Worm (Caenorhabditis elegans) whole organism, late embryonic: ENCODE results near the gene C45G9.8.
A peak's percentile ranks its signal among the peaks of the same experiment; 100 is the strongest.

Source experiments
- C08G9.2 ChIP-seq: sonication (generic microtip); optimal IDR thresholded peaks from 2 replicates; lab custom pipeline; 2016; ENCODE audit warnings: mild to moderate bottlenecking, missing genetic modification characterization, moderate library complexity, missing compliant biosample characterization
- K09A11.1 ChIP-seq: sonication (generic microtip); optimal IDR thresholded peaks from 2 replicates; lab custom pipeline; 2017; ENCODE audit warnings: antibody characterized with exemption, mild to moderate bottlenecking, missing genetic modification characterization, missing compliant biosample characterization; ENCODE audit not compliant: insufficient read depth
- T23F11.4 ChIP-seq: fragments of 200-800 bp; sonication (Bioruptor generic); optimal IDR thresholded peaks from 2 replicates; lab custom pipeline; 2018; ENCODE audit warnings: mild to moderate bottlenecking, missing genetic modification characterization, missing compliant biosample characterization
- Y22D7AL.16 ChIP-seq: sonication (generic microtip); optimal IDR thresholded peaks from 2 replicates; lab custom pipeline; 2016; ENCODE audit warnings: missing genetic modification characterization, missing compliant biosample characterization
- ahr-1 ChIP-seq: sonication (generic microtip); optimal IDR thresholded peaks from 2 replicates; lab custom pipeline; 2016; ENCODE audit warnings: missing genetic modification characterization, missing compliant biosample characterization
- ceh-14 ChIP-seq: sonication (generic microtip); optimal IDR thresholded peaks from 2 replicates; lab custom pipeline; 2016; ENCODE audit warnings: missing genotype, missing genetic modification characterization, missing compliant biosample characterization
- ceh-19 ChIP-seq: fragments of 200-800 bp; sonication (Bioruptor generic); optimal IDR thresholded peaks from 2 replicates; lab custom pipeline; 2018; ENCODE audit warnings: mild to moderate bottlenecking, missing genetic modification characterization, missing compliant biosample characterization
- ceh-2 ChIP-seq: sonication (generic microtip); optimal IDR thresholded peaks from 2 replicates; lab custom pipeline; 2016; ENCODE audit warnings: missing genotype, missing genetic modification characterization, missing compliant biosample characterization
- ceh-24 ChIP-seq: sonication (generic microtip); optimal IDR thresholded peaks from 2 replicates; lab custom pipeline; 2016; ENCODE audit warnings: mild to moderate bottlenecking, missing genetic modification characterization, missing compliant biosample characterization
- ceh-31 ChIP-seq: sonication (generic microtip); optimal IDR thresholded peaks from 2 replicates; lab custom pipeline; 2016; ENCODE audit warnings: missing genetic modification characterization, missing compliant biosample characterization
- ceh-34 ChIP-seq: sonication (generic microtip); optimal IDR thresholded peaks from 2 replicates; lab custom pipeline; 2016; ENCODE audit warnings: mild to moderate bottlenecking, missing genetic modification characterization, missing compliant biosample characterization
- ceh-45 ChIP-seq: fragments of 200-800 bp; sonication (Bioruptor generic); IDR thresholded peaks from 2 replicates; pipeline ENCODE4 v1.3.6; 2022; ENCODE audit warnings: missing genetic modification reagents, missing genetic modification characterization, missing compliant biosample characterization
- dve-1 ChIP-seq: sonication (generic microtip); optimal IDR thresholded peaks from 2 replicates; lab custom pipeline; 2017; ENCODE audit warnings: antibody characterized with exemption, mild to moderate bottlenecking, missing genetic modification characterization, missing compliant biosample characterization
- elt-2 ChIP-seq: sonication (generic microtip); optimal IDR thresholded peaks from 2 replicates; lab custom pipeline; 2016; ENCODE audit warnings: missing genetic modification reagents, missing genetic modification characterization, missing compliant biosample characterization
- elt-4 ChIP-seq: sonication (generic microtip); optimal IDR thresholded peaks from 2 replicates; lab custom pipeline; 2016; ENCODE audit warnings: missing genetic modification characterization, missing compliant biosample characterization
- ets-4 ChIP-seq: sonication (generic microtip); optimal IDR thresholded peaks from 2 replicates; lab custom pipeline; 2016; ENCODE audit warnings: missing genetic modification characterization, missing compliant biosample characterization
- fax-1 ChIP-seq: sonication (generic microtip); optimal IDR thresholded peaks from 2 replicates; lab custom pipeline; 2016; ENCODE audit warnings: missing genotype, missing genetic modification characterization, missing compliant biosample characterization
- fkh-6 ChIP-seq: sonication (generic microtip); optimal IDR thresholded peaks from 2 replicates; lab custom pipeline; 2016; ENCODE audit warnings: missing genetic modification characterization, missing compliant biosample characterization
- gmeb-2 ChIP-seq: sonication (generic microtip); optimal IDR thresholded peaks from 2 replicates; lab custom pipeline; 2016; ENCODE audit warnings: missing genetic modification characterization, inconsistent platforms, missing compliant biosample characterization
- hlh-13 ChIP-seq: fragments of 200-800 bp; sonication (Bioruptor generic); optimal IDR thresholded peaks from 2 replicates; lab custom pipeline; 2018; ENCODE audit warnings: mild to moderate bottlenecking, missing genetic modification characterization, missing compliant biosample characterization
- hlh-30 ChIP-seq: sonication (generic microtip); optimal IDR thresholded peaks from 2 replicates; lab custom pipeline; 2017; ENCODE audit warnings: antibody characterized with exemption, missing genetic modification characterization, missing compliant biosample characterization; ENCODE audit not compliant: insufficient read depth
- hlh-8 ChIP-seq: sonication (generic microtip); optimal IDR thresholded peaks from 2 replicates; lab custom pipeline; 2016; ENCODE audit warnings: missing genotype, missing genetic modification characterization, missing compliant biosample characterization
- lim-6 ChIP-seq: sonication (generic microtip); optimal IDR thresholded peaks from 2 replicates; lab custom pipeline; 2016; ENCODE audit warnings: missing genetic modification characterization, missing compliant biosample characterization
- madf-2 ChIP-seq: sonication (generic microtip); optimal IDR thresholded peaks from 2 replicates; lab custom pipeline; 2017; ENCODE audit warnings: missing genetic modification characterization, missing compliant biosample characterization
- mec-3 ChIP-seq: sonication (generic microtip); optimal IDR thresholded peaks from 2 replicates; lab custom pipeline; 2016; ENCODE audit warnings: borderline replicate concordance, missing genetic modification characterization, missing compliant biosample characterization
- nfya-1 ChIP-seq: sonication (generic microtip); optimal IDR thresholded peaks from 2 replicates; lab custom pipeline; 2017; ENCODE audit warnings: missing genetic modification characterization, mild to moderate bottlenecking, missing compliant biosample characterization, antibody characterized with exemption, moderate library complexity
- nhr-11 ChIP-seq: fragments of 150-350 bp; optimal IDR thresholded peaks from 2 replicates; lab custom pipeline; 2014; ENCODE audit warnings: missing biosample characterization, missing genetic modification characterization
- nhr-232 ChIP-seq: sonication (generic microtip); optimal IDR thresholded peaks from 2 replicates; lab custom pipeline; 2016; ENCODE audit warnings: missing genetic modification characterization, missing compliant biosample characterization
- npax-4 ChIP-seq: sonication (generic microtip); optimal IDR thresholded peaks from 2 replicates; lab custom pipeline; 2016; ENCODE audit warnings: missing genetic modification characterization, missing compliant biosample characterization
- odd-2 ChIP-seq: sonication (generic microtip); optimal IDR thresholded peaks from 2 replicates; lab custom pipeline; 2017; ENCODE audit warnings: antibody characterized with exemption, mild to moderate bottlenecking, missing genetic modification characterization, missing compliant biosample characterization
- pag-3 ChIP-seq: sonication (generic microtip); optimal IDR thresholded peaks from 2 replicates; lab custom pipeline; 2016; ENCODE audit warnings: missing compliant biosample characterization, missing genetic modification characterization, borderline replicate concordance
- pax-1 ChIP-seq: fragments of 150-350 bp; optimal IDR thresholded peaks from 2 replicates; lab custom pipeline; 2014; ENCODE audit warnings: missing biosample characterization, missing genetic modification characterization
- pha-2 ChIP-seq: sonication (generic microtip); optimal IDR thresholded peaks from 2 replicates; lab custom pipeline; 2017; ENCODE audit warnings: mild to moderate bottlenecking, missing genetic modification characterization, missing compliant biosample characterization
- pha-4 ChIP-seq: fragments of 150-350 bp; optimal IDR thresholded peaks from 2 replicates; lab custom pipeline; 2018; ENCODE audit warnings: missing biosample characterization, missing genetic modification reagents, missing genetic modification characterization
- sdc-2 ChIP-seq: sonication (generic microtip); optimal IDR thresholded peaks from 2 replicates; lab custom pipeline; 2016; ENCODE audit warnings: missing genotype, missing genetic modification characterization, missing compliant biosample characterization
- sox-2 ChIP-seq: fragments of 200-800 bp; sonication (Bioruptor generic); IDR thresholded peaks from 2 replicates; pipeline ENCODE4 v1.3.6; 2022; ENCODE audit warnings: missing genetic modification reagents, missing genetic modification characterization, missing compliant biosample characterization
- tbx-7 ChIP-seq: sonication (generic microtip); optimal IDR thresholded peaks from 2 replicates; lab custom pipeline; 2016; ENCODE audit warnings: missing genotype, missing genetic modification characterization, missing compliant biosample characterization
- ttx-3 ChIP-seq: sonication (generic microtip); optimal IDR thresholded peaks from 2 replicates; lab custom pipeline; 2016; ENCODE audit warnings: missing genetic modification reagents, missing genetic modification characterization, missing compliant biosample characterization
- unc-3 ChIP-seq, 2 experiments: fragments of 200-800 bp in 1 of 2; sonication (Bioruptor generic) in 1 of 2; sonication (generic microtip) in 1 of 2; conservative IDR thresholded peaks in 1 of 2; optimal IDR thresholded peaks in 1 of 2; 2 replicates each; pipeline versions ENCODE4 v1.3.6 to Lab custom; 2016 to 2022; ENCODE audit warnings: missing compliant biosample characterization in 2 of 2, missing genetic modification characterization in 2 of 2, missing genetic modification reagents in 1 of 2
- unc-42 ChIP-seq: sonication (generic microtip); optimal IDR thresholded peaks from 2 replicates; lab custom pipeline; 2016; ENCODE audit warnings: missing genotype, missing genetic modification characterization, missing compliant biosample characterization
- unc-55 ChIP-seq: sonication (generic microtip); optimal IDR thresholded peaks from 2 replicates; lab custom pipeline; 2017; ENCODE audit warnings: missing biosample characterization, missing genetic modification reagents, missing genetic modification characterization
- unc-86 ChIP-seq: sonication (generic microtip); optimal IDR thresholded peaks from 2 replicates; lab custom pipeline; 2016; ENCODE audit warnings: missing genetic modification characterization, missing compliant biosample characterization
- zip-5 ChIP-seq: sonication (generic microtip); optimal IDR thresholded peaks from 2 replicates; lab custom pipeline; 2016; ENCODE audit warnings: missing genetic modification characterization, missing compliant biosample characterization
- ztf-16 ChIP-seq: sonication (generic microtip); optimal IDR thresholded peaks from 2 replicates; lab custom pipeline; 2017; ENCODE audit warnings: missing genetic modification characterization, missing compliant biosample characterization

The C45G9.8 gene

ce11 chrIII:5022964-5023363 is 30.5 kb downstream of the C45G9.8 start, which contains the start of gene R144.13:
TSS of gene R144.13 (plus strand) at chrIII:5023264.
- TF ChIP-seq ztf-16 (tag; lab: Kevin White, UChicago) (no peak), nhr-11 (no peak), fkh-6 (no peak), hlh-8 (tag; lab: Kevin White, UChicago) (no peak), C08G9.2 (tag; lab: Kevin White, UChicago) (no peak), elt-2 (no peak), fax-1 (no peak), ceh-24 (tag; lab: Kevin White, UChicago) (no peak), ceh-31 (tag; lab: Kevin White, UChicago) (no peak), T23F11.4 (GFP tag; lab: Kevin White, UChicago) (no peak), tbx-7 (tag; lab: Kevin White, UChicago) (no peak), ceh-34 (no peak), unc-3 (GFP tag; conservative IDR thresholded peaks at IDR 0.05; lab: Robert Waterston, UW) (no peak), unc-3 (tag; optimal IDR thresholded peaks at IDR 0.05; lab: Kevin White, UChicago) (no peak), npax-4 (tag; lab: Kevin White, UChicago) (no peak), ahr-1 (tag; lab: Kevin White, UChicago) (no peak), dve-1 (tag; lab: Kevin White, UChicago) (no peak), ceh-19 (GFP tag; lab: Kevin White, UChicago) (no peak)

- TF ChIP-seq unc-3 (GFP tag; conservative IDR thresholded peaks at IDR 0.05; lab: Robert Waterston, UW) (no peak), unc-3 (tag; optimal IDR thresholded peaks at IDR 0.05; lab: Kevin White, UChicago) (no peak), unc-55 (no peak), gmeb-2 (tag; lab: Kevin White, UChicago) (no peak)
- TF ChIP-seq, all 69 proteins: peak for 0
Measured at ce11 chrIII:5021689-5022088, 31.8 kb downstream of the C45G9.8 start, which contains the start of gene R144.3. TSS of gene R144.3 (plus strand) at chrIII:5021989.

ce11 chrIII:5020924-5021323 is 32.5 kb downstream of the C45G9.8 start, which contains the start of gene mdt-11:
TSS of gene mdt-11 (plus strand) at chrIII:5021224.
- no peak for TF ChIP-seq ttx-3
- no peak for TF ChIP-seq hlh-30
- TF ChIP-seq zip-5 (tag; lab: Kevin White, UChicago), result no peak
- TF ChIP-seq lim-6 (tag; lab: Kevin White, UChicago), result no peak

ce11 chrIII:5018116-5018689 is 35.2 kb downstream of the C45G9.8 start, which contains the start of gene wip-1:
TSS of gene wip-1 (plus strand) at chrIII:5018639.
- peak; percentile 98 for TF ChIP-seq ets-4 (tag; lab: Kevin White, UChicago)
- TF ChIP-seq pag-3 (tag; lab: Kevin White, UChicago), result no peak
- TF ChIP-seq fkh-6, result peak; percentile 60
- no peak for TF ChIP-seq hlh-13 (GFP tag; lab: Kevin White, UChicago)
- TF ChIP-seq sdc-2, result peak; percentile 79
- peak; percentile 58 for TF ChIP-seq fax-1
- peak; percentile 65 for TF ChIP-seq unc-55
- no peak for TF ChIP-seq mec-3 (tag; lab: Kevin White, UChicago)
- TF ChIP-seq unc-86 (tag; lab: Kevin White, UChicago), result peak; percentile 71
- peak; percentile 37 for TF ChIP-seq gmeb-2 (tag; lab: Kevin White, UChicago)
- TF ChIP-seq T23F11.4 (GFP tag; lab: Kevin White, UChicago), result peak; percentile 64
- TF ChIP-seq dve-1 (tag; lab: Kevin White, UChicago), result peak; percentile 96
- peak; percentile 59 for TF ChIP-seq nhr-232
- TF ChIP-seq ceh-2 (tag; lab: Kevin White, UChicago), result peak; percentile 69
- 0 out of 2 replicates have a peak, but pooled peaks have one; percentile 36 for TF ChIP-seq ceh-45 (GFP tag; lab: Robert Waterston, UW)
- peak; percentile 80 for TF ChIP-seq K09A11.1
- peak; percentile 5 for TF ChIP-seq lim-6 (tag; lab: Kevin White, UChicago)
- peak; percentile 66 for TF ChIP-seq unc-42 (tag; lab: Kevin White, UChicago)
- no peak for TF ChIP-seq elt-4 (tag; lab: Kevin White, UChicago)
- no peak for TF ChIP-seq pax-1 (tag; lab: Kevin White, UChicago)
- peak; percentile 38 for TF ChIP-seq pha-2
- no peak for TF ChIP-seq pha-4 (tag; lab: Kevin White, UChicago)
- TF ChIP-seq elt-2, result peak; percentile 87
- TF ChIP-seq ceh-14 (tag; lab: Kevin White, UChicago), result peak; percentile 89
- no peak for TF ChIP-seq ceh-24 (tag; lab: Kevin White, UChicago)
- no peak for TF ChIP-seq odd-2 (tag; lab: Kevin White, UChicago)
- TF ChIP-seq Y22D7AL.16 (tag; lab: Kevin White, UChicago), result peak; percentile 17
- peak; percentile 87 for TF ChIP-seq hlh-30
- no peak for TF ChIP-seq sox-2 (GFP tag; lab: Robert Waterston, UW)
- TF ChIP-seq madf-2 (tag; lab: Kevin White, UChicago), result peak; percentile 81
- peak; percentile 94 for TF ChIP-seq nfya-1 (tag; lab: Kevin White, UChicago)
